Worm (Caenorhabditis elegans) whole organism, late embryonic: ENCODE results near the gene fzy-1.

Source experiments
- K02D7.2 ChIP-seq: sonication (generic microtip); optimal IDR thresholded peaks from 2 replicates; lab custom pipeline; 2017; ENCODE audit warnings: mild to moderate bottlenecking, missing genetic modification characterization, missing compliant biosample characterization
- ama-1 ChIP-seq: fragments of 150-350 bp; optimal IDR thresholded peaks from 2 replicates; lab custom pipeline; 2014
- ceh-2 ChIP-seq: sonication (generic microtip); optimal IDR thresholded peaks from 2 replicates; lab custom pipeline; 2016; ENCODE audit warnings: missing genotype, missing genetic modification characterization, missing compliant biosample characterization
- dve-1 ChIP-seq: sonication (generic microtip); optimal IDR thresholded peaks from 2 replicates; lab custom pipeline; 2017; ENCODE audit warnings: antibody characterized with exemption, mild to moderate bottlenecking, missing genetic modification characterization, missing compliant biosample characterization
- fkh-6 ChIP-seq: sonication (generic microtip); optimal IDR thresholded peaks from 2 replicates; lab custom pipeline; 2016; ENCODE audit warnings: missing genetic modification characterization, missing compliant biosample characterization
- nfya-1 ChIP-seq: sonication (generic microtip); optimal IDR thresholded peaks from 2 replicates; lab custom pipeline; 2017; ENCODE audit warnings: missing genetic modification characterization, mild to moderate bottlenecking, missing compliant biosample characterization, antibody characterized with exemption, moderate library complexity
- nhr-11 ChIP-seq: fragments of 150-350 bp; optimal IDR thresholded peaks from 2 replicates; lab custom pipeline; 2014; ENCODE audit warnings: missing biosample characterization, missing genetic modification characterization
- nhr-232 ChIP-seq: sonication (generic microtip); optimal IDR thresholded peaks from 2 replicates; lab custom pipeline; 2016; ENCODE audit warnings: missing genetic modification characterization, missing compliant biosample characterization
- npax-4 ChIP-seq: sonication (generic microtip); optimal IDR thresholded peaks from 2 replicates; lab custom pipeline; 2016; ENCODE audit warnings: missing genetic modification characterization, missing compliant biosample characterization
- pqm-1 ChIP-seq: sonication (generic microtip); optimal IDR thresholded peaks from 2 replicates; lab custom pipeline; 2016; ENCODE audit warnings: missing genetic modification characterization, missing compliant biosample characterization
- unc-55 ChIP-seq: sonication (generic microtip); optimal IDR thresholded peaks from 2 replicates; lab custom pipeline; 2017; ENCODE audit warnings: missing biosample characterization, missing genetic modification reagents, missing genetic modification characterization

DNA sequence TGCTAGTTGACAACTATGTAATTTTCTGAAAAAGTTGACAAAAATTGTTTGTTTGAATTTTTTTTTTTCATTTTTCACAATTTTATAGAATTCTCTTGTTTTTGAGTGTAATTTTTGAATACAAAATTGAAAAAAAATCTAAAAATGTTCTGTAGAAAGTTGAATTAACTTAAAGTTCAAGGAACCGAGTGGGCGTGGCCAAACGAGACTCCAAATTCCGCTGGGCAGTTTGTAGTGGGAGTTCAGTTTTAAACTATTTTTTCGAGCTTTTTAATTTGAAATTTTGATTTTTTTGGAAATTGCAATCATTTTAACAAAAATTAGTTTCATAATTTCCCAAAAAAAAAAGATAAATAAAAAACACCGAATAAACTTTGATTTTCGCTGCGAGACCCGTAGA, 36.5 kb downstream of the fzy-1 start:
- no peak for TF ChIP-seq K02D7.2
- no peak for TF ChIP-seq nhr-232 (tag; lab: Kevin White, UChicago)
- no peak for TF ChIP-seq unc-55 (GFP tag; lab: Kevin White, UChicago)
- TF ChIP-seq ama-1, result no peak
- no peak for TF ChIP-seq pqm-1 (tag; lab: Kevin White, UChicago)
- TF ChIP-seq nfya-1 (tag; lab: Kevin White, UChicago), result no peak
- no peak for TF ChIP-seq fkh-6
- TF ChIP-seq npax-4 (tag; lab: Kevin White, UChicago), result no peak
- no peak for TF ChIP-seq dve-1 (tag; lab: Kevin White, UChicago)
- no peak for TF ChIP-seq nhr-11 (tag; lab: Kevin White, UChicago)
- no peak for TF ChIP-seq ceh-2 (tag; lab: Kevin White, UChicago)
